Fruit fly (Drosophila melanogaster): ENCODE measurements around the gene CG6511.

The CG6511 gene

dm6 chr3L:8701697-8702349, 19.3 kb upstream of the CG6511 start (continued):
- TF ChIP-seq topi (GFP tag; optimal IDR thresholded peaks at IDR 0.05) (peak; percentile 63), fd59A (GFP tag; optimal IDR thresholded peaks at IDR 0.05) (peak; percentile 72), pdm3 (GFP tag; optimal IDR thresholded peaks at IDR 0.05) (peak; percentile 42), CG3032 (tag; optimal IDR thresholded peaks at IDR 0.05) (peak; percentile 81), CG9139 (GFP tag; optimal IDR thresholded peaks at IDR 0.05) (peak; percentile 68), ss (GFP tag; optimal IDR thresholded peaks at IDR 0.05) (peak; percentile 65 to 88), acj6 (GFP tag; optimal IDR thresholded peaks at IDR 0.05) (peak; percentile 71), CG4318 (GFP tag; optimal IDR thresholded peaks at IDR 0.05) (no peak), Lpt (GFP tag; optimal IDR thresholded peaks at IDR 0.05) (no peak), Sox15 (GFP tag; optimal IDR thresholded peaks at IDR 0.05) (peak; percentile 33), CG3919 (GFP tag; optimal IDR thresholded peaks at IDR 0.05) (peak; percentile 68), CG10631 (GFP tag; optimal IDR thresholded peaks at IDR 0.05) (peak; percentile 59), Ets21C (GFP tag; optimal IDR thresholded peaks at IDR 0.05) (no peak), lz (GFP tag; optimal IDR thresholded peaks at IDR 0.05) (peak; percentile 41), cyc (GFP tag; optimal IDR thresholded peaks at IDR 0.05) (peak; percentile 12), net (GFP tag; optimal IDR thresholded peaks at IDR 0.05) (peak; percentile 14), CG8119 (GFP tag; IDR thresholded peaks at IDR 0.05) (no peak), Smox (GFP tag; optimal IDR thresholded peaks at IDR 0.05) (peak; percentile 56), CG6163 (GFP tag; IDR thresholded peaks at IDR 0.05) (peak; percentile 28; the same call in 1 of the 3 replicates), CG16779 (tag; optimal IDR thresholded peaks at IDR 0.05) (peak; percentile 21), dac (GFP tag; optimal IDR thresholded peaks at IDR 0.05) (no peak), fd85E (GFP tag; optimal IDR thresholded peaks at IDR 0.05) (no peak), Eip75B (GFP tag; optimal IDR thresholded peaks at IDR 0.05) (peak; percentile 56), OdsH (GFP tag; optimal IDR thresholded peaks at IDR 0.05) (peak; percentile 65), CG34406 (GFP tag; optimal IDR thresholded peaks at IDR 0.05) (peak; percentile 67), CG10669 (GFP tag; optimal IDR thresholded peaks at IDR 0.05) (peak; percentile 77), CG6276 (GFP tag; optimal IDR thresholded peaks at IDR 0.05) (no peak), CG8632 (GFP tag; optimal IDR thresholded peaks at IDR 0.05) (peak; percentile 85)

dm6 chr3L:8702448-8702847, 18.7 kb upstream of the CG6511 start:
- TF ChIP-seq CG7368 (GFP tag; optimal IDR thresholded peaks at IDR 0.05) (peak; percentile 66), eg (GFP tag; IDR thresholded peaks at IDR 0.05) (peak; percentile 52; the same call in 1 of the 3 replicates), Gug (GFP tag; IDR thresholded peaks at IDR 0.05) (no peak), Eip93F (GFP tag; optimal IDR thresholded peaks at IDR 0.05) (no peak), CG4318 (GFP tag; optimal IDR thresholded peaks at IDR 0.05) (no peak), CG11294 (GFP tag; IDR thresholded peaks at IDR 0.05) (peak; percentile 36; the same call in 1 of the 2 replicates), achi (GFP tag; optimal IDR thresholded peaks at IDR 0.05) (peak; percentile 55), Eip78C (GFP tag) (peak; percentile 89), acj6 (GFP tag; optimal IDR thresholded peaks at IDR 0.05) (peak; percentile 56), CG8632 (GFP tag; optimal IDR thresholded peaks at IDR 0.05) (peak; percentile 78), Lpt (GFP tag; optimal IDR thresholded peaks at IDR 0.05) (peak; percentile 9), CG10669 (GFP tag; optimal IDR thresholded peaks at IDR 0.05) (peak; percentile 62), salr (GFP tag; optimal IDR thresholded peaks at IDR 0.05) (peak; percentile 19 to 40), Hr4 (GFP tag; optimal IDR thresholded peaks at IDR 0.05) (no peak), Hr38 (GFP tag; optimal IDR thresholded peaks at IDR 0.05) (no peak), dsx (GFP tag; optimal IDR thresholded peaks at IDR 0.05; ENCODE audit: poor library complexity, severe bottlenecking) (peak; percentile 9), vri (GFP tag; optimal IDR thresholded peaks at IDR 0.05) (peak; percentile 88), Smox (GFP tag; optimal IDR thresholded peaks at IDR 0.05) (peak; percentile 55), CG32006 (GFP tag; optimal IDR thresholded peaks at IDR 0.05) (peak; percentile 28), CG6276 (GFP tag; optimal IDR thresholded peaks at IDR 0.05) (peak; percentile 37), CG11902 (GFP tag; optimal IDR thresholded peaks at IDR 0.05) (no peak), fd59A (GFP tag; optimal IDR thresholded peaks at IDR 0.05) (peak; percentile 58), Sox102F (GFP tag; optimal IDR thresholded peaks at IDR 0.05) (peak; percentile 64), CG1621 (tag; optimal IDR thresholded peaks at IDR 0.05) (peak; percentile 59), CG31627 (GFP tag; optimal IDR thresholded peaks at IDR 0.05) (no peak), ss (GFP tag; optimal IDR thresholded peaks at IDR 0.05) (peak; percentile 40 to 79), Eip75B (GFP tag; optimal IDR thresholded peaks at IDR 0.05) (peak; percentile 44), CG6808 (GFP tag; optimal IDR thresholded peaks at IDR 0.05) (peak; percentile 67), Met (GFP tag; optimal IDR thresholded peaks at IDR 0.05) (peak; percentile 56), Blimp-1 (GFP tag; optimal IDR thresholded peaks at IDR 0.05) (peak; percentile 68), Ets21C (GFP tag; optimal IDR thresholded peaks at IDR 0.05) (peak; percentile 1), CG34406 (GFP tag; optimal IDR thresholded peaks at IDR 0.05) (peak; percentile 73), CG8119 (GFP tag; IDR thresholded peaks at IDR 0.05) (peak; percentile 45; the same call in 2 of the 3 replicates)
